Worm (Caenorhabditis elegans) whole organism, L4 larva: ENCODE measurements around the gene R01B10.3.

Experiments used
- D1046.2 ChIP-seq: fragments of 200-800 bp; sonication (Bioruptor generic); IDR thresholded peaks from 2 replicates; pipeline ENCODE4 v1.3.6; 2022; ENCODE audit warnings: missing genetic modification characterization, missing compliant biosample characterization
- F26F4.8 ChIP-seq: fragments of 200-800 bp; sonication (Bioruptor generic); conservative IDR thresholded peaks from 2 replicates; pipeline ENCODE4 v1.3.6; 2022; ENCODE audit warnings: missing genetic modification characterization, missing compliant biosample characterization
- F37D6.2 ChIP-seq: sonication (generic microtip); optimal IDR thresholded peaks from 2 replicates; lab custom pipeline; 2016; ENCODE audit warnings: mild to moderate bottlenecking, missing genetic modification characterization, missing compliant biosample characterization
- F49E8.2 ChIP-seq: sonication (generic microtip); optimal IDR thresholded peaks from 2 replicates; lab custom pipeline; 2016; ENCODE audit warnings: missing compliant biosample characterization, mild to moderate bottlenecking, missing genetic modification characterization, borderline replicate concordance
- R02D3.7 ChIP-seq: fragments of 150-350 bp; sonication (generic microtip); optimal IDR thresholded peaks from 3 replicates; lab custom pipeline; 2014; ENCODE audit warnings: missing biosample characterization, missing genetic modification characterization
- T20F7.1 ChIP-seq: fragments of 200-800 bp; sonication (Bioruptor generic); optimal IDR thresholded peaks from 2 replicates; lab custom pipeline; 2018; ENCODE audit warnings: mild to moderate bottlenecking, missing genetic modification characterization, missing compliant biosample characterization
- Y48G9A.11 ChIP-seq: fragments of 200-800 bp; sonication (Bioruptor generic); IDR thresholded peaks from 2 replicates; pipeline ENCODE4 v1.3.6; 2022; ENCODE audit warnings: missing genetic modification reagents, missing genetic modification characterization, missing compliant biosample characterization
- Y5F2A.4 ChIP-seq: fragments of 200-800 bp; sonication (Bioruptor generic); optimal IDR thresholded peaks from 2 replicates; lab custom pipeline; 2018; ENCODE audit warnings: mild to moderate bottlenecking, missing genetic modification characterization, missing compliant biosample characterization
- Y75B8A.6 ChIP-seq: fragments of 200-800 bp; sonication (Bioruptor generic); IDR thresholded peaks from 2 replicates; pipeline ENCODE4 v1.3.6; 2022; ENCODE audit warnings: missing genetic modification reagents, missing genetic modification characterization, missing compliant biosample characterization
- ama-1 ChIP-seq: fragments of 150-350 bp; optimal IDR thresholded peaks from 2 replicates; lab custom pipeline; 2014; ENCODE audit warnings: inconsistent platforms, mixed read lengths
- ceh-32 ChIP-seq: sonication (generic microtip); optimal IDR thresholded peaks from 2 replicates; lab custom pipeline; 2016; ENCODE audit warnings: mild to moderate bottlenecking, missing genetic modification characterization, missing compliant biosample characterization; ENCODE audit not compliant: poor library complexity
- ces-1 ChIP-seq: fragments of 150-350 bp; sonication (generic microtip); optimal IDR thresholded peaks from 4 replicates; lab custom pipeline; 2014; ENCODE audit warnings: missing biosample characterization, missing genetic modification reagents, missing genetic modification characterization
- cey-2 ChIP-seq: sonication (generic microtip); optimal IDR thresholded peaks from 3 replicates; lab custom pipeline; 2017; ENCODE audit warnings: missing genetic modification characterization, mild to moderate bottlenecking, missing compliant biosample characterization, antibody characterized with exemption, borderline replicate concordance; ENCODE audit not compliant: insufficient read depth
- daf-12 ChIP-seq: fragments of 150-350 bp; optimal IDR thresholded peaks from 2 replicates; lab custom pipeline; 2014; ENCODE audit warnings: missing biosample characterization, missing genetic modification reagents, missing genetic modification characterization
- daf-16 ChIP-seq, 3 experiments: sonication (generic microtip); optimal IDR thresholded peaks; 2 replicates each; lab custom pipeline; 2016 to 2017; ENCODE audit warnings: missing genetic modification characterization in 3 of 3, missing genetic modification reagents in 3 of 3, mild to moderate bottlenecking in 2 of 3, missing compliant biosample characterization in 2 of 3, missing biosample characterization in 1 of 3, moderate library complexity in 1 of 3
- dve-1 ChIP-seq: sonication (generic microtip); optimal IDR thresholded peaks from 2 replicates; lab custom pipeline; 2017; ENCODE audit warnings: antibody characterized with exemption, mild to moderate bottlenecking, missing genetic modification characterization, missing compliant biosample characterization; ENCODE audit not compliant: insufficient read depth
- fkh-10 ChIP-seq: fragments of 150-350 bp; optimal IDR thresholded peaks from 2 replicates; lab custom pipeline; 2014; ENCODE audit warnings: missing biosample characterization, missing genetic modification reagents, missing genetic modification characterization
- gei-8 ChIP-seq: fragments of 200-800 bp; sonication (Bioruptor generic); optimal IDR thresholded peaks from 2 replicates; lab custom pipeline; 2018; ENCODE audit warnings: mild to moderate bottlenecking, missing genetic modification characterization, missing compliant biosample characterization
- hif-1 ChIP-seq, 2 experiments: sonication (generic microtip); optimal IDR thresholded peaks; 2 replicates each; lab custom pipeline; 2016 to 2017; ENCODE audit warnings: missing compliant biosample characterization in 2 of 2, missing genetic modification characterization in 2 of 2, missing genetic modification reagents in 2 of 2, missing genotype in 2 of 2, mild to moderate bottlenecking in 1 of 2
- hmg-1.1 ChIP-seq: fragments of 200-800 bp; sonication (Bioruptor generic); IDR thresholded peaks from 2 replicates; pipeline ENCODE4 v1.3.6; 2022; ENCODE audit warnings: missing genetic modification reagents, missing genetic modification characterization, missing compliant biosample characterization
- jun-1 ChIP-seq: fragments of 150-350 bp; optimal IDR thresholded peaks from 2 replicates; lab custom pipeline; 2014; ENCODE audit warnings: missing biosample characterization, missing genetic modification reagents, missing genetic modification characterization
- lim-7 ChIP-seq: fragments of 200-800 bp; sonication (Bioruptor generic); IDR thresholded peaks from 2 replicates; pipeline ENCODE4 v1.3.6; 2022; ENCODE audit warnings: missing genetic modification characterization, missing compliant biosample characterization
- lin-1 ChIP-seq: fragments of 200-800 bp; sonication (Bioruptor generic); IDR thresholded peaks from 2 replicates; pipeline ENCODE4 v1.3.6; 2022; ENCODE audit warnings: missing genetic modification reagents, missing genetic modification characterization, missing compliant biosample characterization
- lin-13 ChIP-seq: fragments of 150-350 bp; optimal IDR thresholded peaks from 2 replicates; lab custom pipeline; 2014; ENCODE audit warnings: missing biosample characterization, missing genetic modification reagents, missing genetic modification characterization
- lin-29 ChIP-seq: fragments of 200-800 bp; sonication (Bioruptor generic); IDR thresholded peaks from 2 replicates; pipeline ENCODE4 v1.3.6; 2022; ENCODE audit warnings: missing genetic modification reagents, missing genetic modification characterization, missing compliant biosample characterization
- lsy-2 ChIP-seq, 2 experiments: fragments of 150-350 bp in 1 of 2; sonication (generic microtip) in 1 of 2; optimal IDR thresholded peaks; 2 replicates each; lab custom pipeline; 2014 to 2017; ENCODE audit warnings: missing biosample characterization in 2 of 2, missing genetic modification characterization in 2 of 2
- madf-5 ChIP-seq, 2 experiments: fragments of 200-800 bp; sonication (Bioruptor generic); IDR thresholded peaks; 2 replicates each; pipeline ENCODE4 v1.3.6; 2022; ENCODE audit warnings: missing compliant biosample characterization in 2 of 2, missing genetic modification characterization in 2 of 2
- mdl-1 ChIP-seq, 2 experiments: fragments of 150-350 bp in 1 of 2; sonication (generic microtip) in 1 of 2; optimal IDR thresholded peaks; 2 replicates each; lab custom pipeline; 2014 to 2017; ENCODE audit warnings: missing biosample characterization in 2 of 2, missing genetic modification characterization in 2 of 2
- mdt-29 ChIP-seq: fragments of 200-800 bp; sonication (Bioruptor generic); IDR thresholded peaks from 2 replicates; pipeline ENCODE4 v1.3.6; 2022; ENCODE audit warnings: missing genetic modification reagents, missing genetic modification characterization, missing compliant biosample characterization
- mep-1 ChIP-seq: fragments of 150-350 bp; sonication (generic microtip); optimal IDR thresholded peaks from 3 replicates; lab custom pipeline; 2014; ENCODE audit warnings: missing biosample characterization, missing genetic modification characterization
- mes-2 ChIP-seq: sonication (generic microtip); optimal IDR thresholded peaks from 2 replicates; lab custom pipeline; 2016; ENCODE audit warnings: missing genotype, mild to moderate bottlenecking, missing genetic modification characterization, missing compliant biosample characterization; ENCODE audit not compliant: poor library complexity, severe bottlenecking
- nhr-102 ChIP-seq: sonication (generic microtip); optimal IDR thresholded peaks from 2 replicates; lab custom pipeline; 2016; ENCODE audit warnings: mild to moderate bottlenecking, missing genetic modification characterization, moderate library complexity, missing compliant biosample characterization
- nhr-11 ChIP-seq: fragments of 150-350 bp; optimal IDR thresholded peaks from 2 replicates; lab custom pipeline; 2014; ENCODE audit warnings: missing biosample characterization, missing genetic modification characterization
- nhr-111 ChIP-seq: fragments of 200-800 bp; sonication (Bioruptor generic); optimal IDR thresholded peaks from 2 replicates; lab custom pipeline; 2018; ENCODE audit warnings: mild to moderate bottlenecking, missing genetic modification characterization, missing compliant biosample characterization
- nhr-28 ChIP-seq: fragments of 150-350 bp; optimal IDR thresholded peaks from 2 replicates; lab custom pipeline; 2014; ENCODE audit warnings: missing biosample characterization, missing genetic modification characterization
- nhr-42 ChIP-seq: fragments of 200-800 bp; sonication (Bioruptor generic); IDR thresholded peaks from 2 replicates; pipeline ENCODE4 v1.3.6; 2022; ENCODE audit warnings: missing genetic modification characterization, missing compliant biosample characterization
- nhr-6 ChIP-seq: fragments of 150-350 bp; optimal IDR thresholded peaks from 2 replicates; lab custom pipeline; 2014; ENCODE audit warnings: missing biosample characterization, missing genetic modification characterization
- nhr-77 ChIP-seq: fragments of 150-350 bp; optimal IDR thresholded peaks from 2 replicates; lab custom pipeline; 2014; ENCODE audit warnings: missing biosample characterization, missing genetic modification characterization
- pha-4 ChIP-seq, 2 experiments: fragments of 150-350 bp in 1 of 2; fragments of 200-800 bp in 1 of 2; sonication (Bioruptor generic) in 1 of 2; IDR thresholded peaks in 1 of 2; optimal IDR thresholded peaks in 1 of 2; 2 replicates each; pipeline versions ENCODE4 v1.3.6 to Lab custom; 2014 to 2022; ENCODE audit warnings: missing genetic modification characterization in 2 of 2, missing genetic modification reagents in 2 of 2, missing biosample characterization in 1 of 2, missing compliant biosample characterization in 1 of 2
- php-3 ChIP-seq: fragments of 200-800 bp; sonication (Bioruptor generic); IDR thresholded peaks from 2 replicates; pipeline ENCODE4 v1.3.6; 2022; ENCODE audit warnings: missing genetic modification reagents, missing genetic modification characterization, missing compliant biosample characterization
- pqm-1 ChIP-seq: sonication (generic microtip); optimal IDR thresholded peaks from 2 replicates; lab custom pipeline; 2017; ENCODE audit warnings: missing biosample characterization, missing genetic modification characterization
- rbr-2 ChIP-seq: sonication (generic microtip); optimal IDR thresholded peaks from 2 replicates; lab custom pipeline; 2016; ENCODE audit warnings: missing genotype, missing genetic modification characterization, missing compliant biosample characterization
- sdz-12 ChIP-seq: fragments of 200-800 bp; sonication (Bioruptor generic); optimal IDR thresholded peaks from 2 replicates; lab custom pipeline; 2018; ENCODE audit warnings: mild to moderate bottlenecking, missing genetic modification characterization, missing compliant biosample characterization
- set-16 ChIP-seq: fragments of 200-800 bp; sonication (Bioruptor generic); IDR thresholded peaks from 2 replicates; pipeline ENCODE4 v1.3.6; 2022; ENCODE audit warnings: missing genetic modification reagents, missing genetic modification characterization, missing compliant biosample characterization
- snpc-4 ChIP-seq: fragments of 150-350 bp; optimal IDR thresholded peaks from 2 replicates; lab custom pipeline; 2014; ENCODE audit warnings: missing biosample characterization, missing genetic modification characterization
- spr-1 ChIP-seq: sonication (generic microtip); optimal IDR thresholded peaks from 2 replicates; lab custom pipeline; 2016; ENCODE audit warnings: mild to moderate bottlenecking, missing genetic modification characterization, missing compliant biosample characterization
- tra-1 ChIP-seq: fragments of 200-800 bp; sonication (Bioruptor generic); IDR thresholded peaks from 2 replicates; pipeline ENCODE4 v1.3.6; 2022; ENCODE audit warnings: missing genetic modification reagents, missing genetic modification characterization, missing compliant biosample characterization
- vab-7 ChIP-seq: fragments of 200-800 bp; sonication (Bioruptor generic); IDR thresholded peaks from 2 replicates; pipeline ENCODE4 v1.3.6; 2022; ENCODE audit warnings: missing genetic modification reagents, missing genetic modification characterization, missing compliant biosample characterization
- zip-11 ChIP-seq: fragments of 200-800 bp; sonication (Bioruptor generic); IDR thresholded peaks from 2 replicates; pipeline ENCODE4 v1.3.6; 2022; ENCODE audit warnings: missing genetic modification characterization, missing compliant biosample characterization
- ztf-11 ChIP-seq: fragments of 150-350 bp; optimal IDR thresholded peaks from 2 replicates; lab custom pipeline; 2014; ENCODE audit warnings: missing biosample characterization, missing genetic modification characterization

Gene R01B10.3

DNA sequence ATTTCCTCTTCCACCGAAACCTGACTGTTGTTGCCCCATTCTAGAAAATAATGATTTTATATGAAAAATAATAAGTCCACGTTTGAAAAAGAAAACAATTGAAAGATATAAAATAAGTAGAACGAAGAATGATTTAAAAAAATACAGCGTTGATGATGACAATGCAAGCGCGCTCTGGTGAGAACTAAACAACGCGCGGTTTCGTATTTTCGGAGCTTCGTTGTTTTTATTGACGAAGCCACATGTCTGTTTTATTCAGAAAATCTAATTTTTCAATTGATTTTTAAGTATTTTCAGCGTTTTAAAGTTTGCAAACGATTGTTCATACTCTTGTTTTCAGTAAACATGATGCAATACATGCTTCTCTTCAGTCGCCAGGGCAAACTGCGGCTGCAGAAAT, 27.3 kb downstream of the R01B10.3 start, which contains the start of the genes rpt-2 and aps-1 (continued):
- TF ChIP-seq cey-2 (tag; lab: Kevin White, UChicago) (no peak), F37D6.2 (peak; percentile 1), madf-5 (GFP tag; IDR thresholded peaks at IDR 0.05; lab: Robert Waterston, UW) (no peak), jun-1 (no peak), D1046.2 (GFP tag; lab: Robert Waterston, UW) (no peak), daf-12 (tag; lab: Kevin White, UChicago) (no peak), Y75B8A.6 (GFP tag; lab: Robert Waterston, UW) (no peak), nhr-102 (no peak), php-3 (no peak), zip-11 (GFP tag; lab: Robert Waterston, UW) (no peak), ces-1 (no peak), hif-1 (tag; optimal IDR thresholded peaks at IDR 0.05; lab: Kevin White, UChicago) (peak in 1 of 2 experiments; percentile 44), lsy-2 (tag; optimal IDR thresholded peaks at IDR 0.05; lab: Kevin White, UChicago) (peak in 1 of 2 experiments; percentile 91), spr-1 (tag; lab: Kevin White, UChicago) (no peak), fkh-10 (no peak), ama-1 (lab: Kevin White, UChicago) (no peak), ceh-32 (no peak), nhr-42 (GFP tag; lab: Robert Waterston, UW) (no peak), mdl-1 (tag; optimal IDR thresholded peaks at IDR 0.05; lab: Kevin White, UChicago) (peak in 1 of 2 experiments; percentile 67), nhr-11 (tag; lab: Kevin White, UChicago) (peak; percentile 61), mep-1 (tag; lab: Kevin White, UChicago) (peak; percentile 85), Y5F2A.4 (GFP tag; lab: Kevin White, UChicago) (no peak), lim-7 (GFP tag; lab: Robert Waterston, UW) (no peak), pqm-1 (tag; lab: Kevin White, UChicago) (peak; percentile 8), nhr-6 (tag; lab: Kevin White, UChicago) (peak; percentile 45), rbr-2 (peak; percentile 68), tra-1 (no peak), F49E8.2 (no peak), nhr-28 (tag; lab: Kevin White, UChicago) (peak; percentile 47), daf-16 (GFP tag; optimal IDR thresholded peaks at IDR 0.05; lab: Kevin White, UChicago) (no peak), daf-16 (tag; optimal IDR thresholded peaks at IDR 0.05; lab: Kevin White, UChicago) (peak; percentile 57), hmg-1.1 (GFP tag; lab: Robert Waterston, UW) (peak; percentile 56), T20F7.1 (peak; percentile 100), lin-13 (GFP tag; lab: Kevin White, UChicago) (peak; percentile 65), F26F4.8 (no peak), vab-7 (GFP tag; lab: Robert Waterston, UW) (no peak), mes-2 (peak; percentile 87), snpc-4 (tag; lab: Kevin White, UChicago) (no peak), lin-1 (no peak), R02D3.7 (tag; lab: Kevin White, UChicago) (no peak), dve-1 (tag; lab: Kevin White, UChicago) (peak; percentile 76), pha-4 (GFP tag; IDR thresholded peaks at IDR 0.05; lab: Robert Waterston, UW) (no peak; the same call in 1 of the 2 replicates), pha-4 (tag; optimal IDR thresholded peaks at IDR 0.05; lab: Kevin White, UChicago) (peak; percentile 83), gei-8 (no peak), Y48G9A.11 (GFP tag; lab: Robert Waterston, UW) (peak; percentile 92), sdz-12 (GFP tag; lab: Kevin White, UChicago) (no peak), nhr-77 (tag; lab: Kevin White, UChicago) (peak; percentile 66), set-16 (GFP tag; lab: Robert Waterston, UW) (no peak), nhr-111 (GFP tag; lab: Kevin White, UChicago) (no peak), ztf-11 (no peak), mdt-29 (no peak), lin-29 (GFP tag; lab: Robert Waterston, UW) (no peak)
